Worm (Caenorhabditis elegans) whole organism, L3 larva: ENCODE results near the gene T06C12.14.

Source experiments
- ceh-16 ChIP-seq: sonication (generic microtip); optimal IDR thresholded peaks from 2 replicates; lab custom pipeline; 2017; ENCODE audit warnings: missing biosample characterization, missing genetic modification characterization
- elt-2 ChIP-seq: sonication (generic microtip); optimal IDR thresholded peaks from 2 replicates; lab custom pipeline; 2016; ENCODE audit warnings: missing genetic modification reagents, mild to moderate bottlenecking, missing genetic modification characterization, missing compliant biosample characterization
- elt-3 ChIP-seq, 3 experiments: fragments of 150-350 bp in 1 of 3; sonication (generic microtip) in 2 of 3; optimal IDR thresholded peaks; 2 replicates in 2 of 3; 4 replicates in 1 of 3; lab custom pipeline; 2014 to 2017; ENCODE audit warnings: missing biosample characterization in 3 of 3, missing genetic modification characterization in 3 of 3
- fos-1 ChIP-seq: fragments of 150-350 bp; optimal IDR thresholded peaks from 2 replicates; lab custom pipeline; 2014; ENCODE audit warnings: missing biosample characterization, missing genetic modification characterization
- mdl-1 ChIP-seq: fragments of 150-350 bp; optimal IDR thresholded peaks from 2 replicates; lab custom pipeline; 2014; ENCODE audit warnings: missing biosample characterization, missing genetic modification characterization
- mml-1 ChIP-seq: fragments of 150-350 bp; sonication (generic microtip); optimal IDR thresholded peaks from 3 replicates; lab custom pipeline; 2014; ENCODE audit warnings: missing biosample characterization, missing genetic modification characterization
- nhr-11 ChIP-seq: fragments of 150-350 bp; optimal IDR thresholded peaks from 2 replicates; lab custom pipeline; 2014; ENCODE audit warnings: missing biosample characterization, missing genetic modification characterization
- nhr-25 ChIP-seq: sonication (generic microtip); optimal IDR thresholded peaks from 2 replicates; lab custom pipeline; 2017; ENCODE audit warnings: missing biosample characterization, missing genetic modification characterization
- nhr-28 ChIP-seq: fragments of 150-350 bp; optimal IDR thresholded peaks from 2 replicates; lab custom pipeline; 2014; ENCODE audit warnings: missing biosample characterization, missing genetic modification characterization
- nhr-76 ChIP-seq: fragments of 150-350 bp; sonication (generic microtip); optimal IDR thresholded peaks from 5 replicates; lab custom pipeline; 2014; ENCODE audit warnings: missing biosample characterization, missing genetic modification characterization
- nhr-77 ChIP-seq: fragments of 150-350 bp; optimal IDR thresholded peaks from 2 replicates; lab custom pipeline; 2014; ENCODE audit warnings: missing biosample characterization, missing genetic modification characterization
- pha-4 ChIP-seq: fragments of 150-350 bp; optimal IDR thresholded peaks from 2 replicates; lab custom pipeline; 2014; ENCODE audit warnings: missing biosample characterization, missing genetic modification reagents, missing genetic modification characterization
- snpc-4 ChIP-seq: fragments of 150-350 bp; optimal IDR thresholded peaks from 2 replicates; lab custom pipeline; 2014; ENCODE audit warnings: missing biosample characterization, missing genetic modification characterization
- ztf-4 ChIP-seq: fragments of 150-350 bp; optimal IDR thresholded peaks from 2 replicates; lab custom pipeline; 2014; ENCODE audit warnings: missing biosample characterization, missing genetic modification characterization

DNA sequence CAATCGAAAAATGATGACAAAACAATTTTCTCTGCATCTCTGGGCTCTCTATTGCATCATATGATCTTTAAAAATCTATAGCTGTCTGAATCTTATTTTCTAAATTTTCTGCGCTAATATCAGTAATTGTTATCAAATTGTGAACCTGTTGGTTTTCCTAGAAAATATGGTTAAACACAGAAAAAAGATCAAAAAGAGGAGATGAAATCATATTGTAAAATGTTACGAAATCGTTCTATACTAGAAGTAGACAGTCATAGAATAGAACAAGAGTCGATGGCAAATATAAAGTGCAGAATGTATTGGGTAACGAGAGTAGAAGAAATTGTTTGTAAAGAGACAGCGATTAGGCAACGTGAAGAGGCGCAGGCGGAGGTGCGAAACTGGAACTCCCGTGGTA lies 19.1 kb upstream of the T06C12.14 start:
- TF ChIP-seq snpc-4 (tag; lab: Kevin White, UChicago), result no peak
- TF ChIP-seq elt-2, result peak; percentile 76
- no peak for TF ChIP-seq nhr-76
- no peak for TF ChIP-seq ceh-16 (tag; lab: Kevin White, UChicago)
- TF ChIP-seq nhr-25 (tag; lab: Kevin White, UChicago), result peak; percentile 36
- TF ChIP-seq mml-1 (tag; lab: Kevin White, UChicago), result no peak
- TF ChIP-seq ztf-4, result no peak
- TF ChIP-seq fos-1 (tag; lab: Kevin White, UChicago), result no peak
- TF ChIP-seq mdl-1 (tag; lab: Kevin White, UChicago), result no peak
- TF ChIP-seq nhr-11, result no peak
- TF ChIP-seq elt-3 (tag; optimal IDR thresholded peaks at IDR 0.05; lab: Kevin White, UChicago), result peak in 1 of 3 experiments; percentile 8
- no peak for TF ChIP-seq nhr-77
- peak; percentile 84 for TF ChIP-seq pha-4
- TF ChIP-seq nhr-28 (tag; lab: Kevin White, UChicago), result no peak
